Worm (Caenorhabditis elegans): ENCODE measurements around the gene Y38E10A.17.

Gene Y38E10A.17

ce11 chrII:12654447-12654846 lies 19.8 kb upstream of the Y38E10A.17 start, which contains the start of gene rgs-4:
rgs-4 (plus strand) TSS chrII:12654747.
- TF ChIP-seq nhr-12 (tag; optimal IDR thresholded peaks at IDR 0.05) = no peak
- TF ChIP-seq zag-1 (tag; optimal IDR thresholded peaks at IDR 0.05) = no peak
- no peak for TF ChIP-seq nhr-11 (tag; optimal IDR thresholded peaks at IDR 0.05)
- TF ChIP-seq tbx-2 (tag; optimal IDR thresholded peaks at IDR 0.05) = no peak
- no peak for TF ChIP-seq pha-4 (tag; optimal IDR thresholded peaks at IDR 0.05)
- TF ChIP-seq ztf-4 (tag; optimal IDR thresholded peaks at IDR 0.05) = no peak
- no peak for TF ChIP-seq ceh-16 (tag; optimal IDR thresholded peaks at IDR 0.05)
- no peak for TF ChIP-seq ceh-28 (tag; optimal IDR thresholded peaks at IDR 0.05)
- no peak for TF ChIP-seq nhr-77 (tag; optimal IDR thresholded peaks at IDR 0.05)
- TF ChIP-seq mml-1 (tag; optimal IDR thresholded peaks at IDR 0.05) = no peak
- TF ChIP-seq ceh-9 (tag; optimal IDR thresholded peaks at IDR 0.05) = no peak
- TF ChIP-seq nhr-25 (tag; optimal IDR thresholded peaks at IDR 0.05) = no peak
- no peak for TF ChIP-seq ama-1 (optimal IDR thresholded peaks at IDR 0.05)
- TF ChIP-seq aly-2 (tag; optimal IDR thresholded peaks at IDR 0.05) = no peak

ce11 chrII:12640370-12640769 lies 5.8 kb upstream of the Y38E10A.17 start, which contains the start of gene nhr-235:
nhr-235 (plus strand) TSS chrII:12640670.
- TF ChIP-seq ztf-11 (tag; optimal IDR thresholded peaks at IDR 0.05) (no peak), pqm-1 (tag; optimal IDR thresholded peaks at IDR 0.05) (no peak), egl-27 (tag; optimal IDR thresholded peaks at IDR 0.05) (no peak)

ce11 chrII:12636602-12637001 lies 2.0 kb upstream of the Y38E10A.17 start, which contains the start of gene nhr-234:
nhr-234 (plus strand) TSS chrII:12636678.
- TF ChIP-seq ceh-16 (tag; optimal IDR thresholded peaks at IDR 0.05) (no peak), hmg-11 (tag; optimal IDR thresholded peaks at IDR 0.05) (no peak), fkh-2 (tag; optimal IDR thresholded peaks at IDR 0.05) (no peak), elt-1 (tag; optimal IDR thresholded peaks at IDR 0.05) (no peak), lin-39 (tag; optimal IDR thresholded peaks at IDR 0.05) (no peak), ceh-82 (tag; optimal IDR thresholded peaks at IDR 0.05) (no peak), jun-1 (tag; optimal IDR thresholded peaks at IDR 0.05) (no peak), elt-3 (tag; optimal IDR thresholded peaks at IDR 0.05) (no peak), fkh-10 (GFP tag; optimal IDR thresholded peaks at IDR 0.05) (no peak), aly-2 (tag; optimal IDR thresholded peaks at IDR 0.05) (no peak), nhr-12 (tag; optimal IDR thresholded peaks at IDR 0.05) (no peak), ceh-9 (tag; optimal IDR thresholded peaks at IDR 0.05) (no peak), ceh-28 (tag; optimal IDR thresholded peaks at IDR 0.05) (no peak), R02D3.7 (tag; optimal IDR thresholded peaks at IDR 0.05) (no peak), snpc-4 (tag; optimal IDR thresholded peaks at IDR 0.05) (no peak)

- no peak for TF ChIP-seq elt-3 (tag; optimal IDR thresholded peaks at IDR 0.05)
- no peak for TF ChIP-seq daf-12 (tag; optimal IDR thresholded peaks at IDR 0.05)
- no peak for TF ChIP-seq nhr-237 (tag; optimal IDR thresholded peaks at IDR 0.05)
- no peak for TF ChIP-seq lsy-12 (tag; optimal IDR thresholded peaks at IDR 0.05)
- TF ChIP-seq nhr-28 (tag; optimal IDR thresholded peaks at IDR 0.05) = no peak
- TF ChIP-seq nhr-43 (tag; optimal IDR thresholded peaks at IDR 0.05; ENCODE audit: poor library complexity, severe bottlenecking) = no peak
- TF ChIP-seq ceh-82 (tag; optimal IDR thresholded peaks at IDR 0.05) = no peak
- no peak for TF ChIP-seq pqm-1 (tag; optimal IDR thresholded peaks at IDR 0.05)
- TF ChIP-seq aly-2 (tag; optimal IDR thresholded peaks at IDR 0.05) = no peak
- no peak for TF ChIP-seq unc-39 (tag; optimal IDR thresholded peaks at IDR 0.05)
- TF ChIP-seq pha-4 (tag; optimal IDR thresholded peaks at IDR 0.05) = no peak
- TF ChIP-seq ztf-11 (tag; optimal IDR thresholded peaks at IDR 0.05) = no peak
- TF ChIP-seq fkh-10 (GFP tag; optimal IDR thresholded peaks at IDR 0.05) = no peak
- TF ChIP-seq ama-1 (optimal IDR thresholded peaks at IDR 0.05) = no peak
- no peak for TF ChIP-seq sea-2 (GFP tag; optimal IDR thresholded peaks at IDR 0.05)
- TF ChIP-seq nhr-11 (tag; optimal IDR thresholded peaks at IDR 0.05) = no peak
- TF ChIP-seq lin-15B (tag; optimal IDR thresholded peaks at IDR 0.05) = no peak
- TF ChIP-seq elt-1 (tag; optimal IDR thresholded peaks at IDR 0.05) = no peak
- no peak for TF ChIP-seq mdl-1 (tag; optimal IDR thresholded peaks at IDR 0.05)
These were observed 3.7 kb downstream of the Y38E10A.17 start, which contains the start of gene Y38E10A.34 for ce11 chrII:12630888-12631287. Y38E10A.34 (plus strand) TSS chrII:12631188.

DNA sequence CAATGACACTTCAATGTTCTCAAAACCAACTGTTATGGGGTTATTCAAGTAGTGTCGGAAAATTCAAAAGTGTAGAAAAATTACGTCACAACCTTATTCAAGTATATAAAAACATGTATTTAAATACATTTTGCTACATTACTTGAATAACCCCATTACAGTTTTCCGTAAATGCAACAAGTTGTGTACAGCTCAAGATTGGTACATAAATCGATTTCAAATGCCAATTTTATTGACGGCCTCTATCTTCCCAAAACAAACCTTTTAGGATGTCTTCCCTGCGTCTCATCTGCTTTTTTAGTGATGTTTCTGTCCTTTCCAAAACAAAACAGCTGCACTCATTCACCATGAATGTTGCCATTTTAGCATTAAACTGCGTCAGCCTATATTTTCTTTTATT lies 5.2 kb downstream of the Y38E10A.17 start, which contains the start of gene Y38E10A.28:
Y38E10A.28 (plus strand) TSS at position 301 of the 400 bp plus-strand sequence.
- TF ChIP-seq ceh-28 (tag; optimal IDR thresholded peaks at IDR 0.05) (no peak), nhr-43 (tag; optimal IDR thresholded peaks at IDR 0.05; ENCODE audit: poor library complexity, severe bottlenecking) (no peak), mml-1 (tag; optimal IDR thresholded peaks at IDR 0.05) (no peak), fos-1 (tag; optimal IDR thresholded peaks at IDR 0.05) (no peak), ceh-16 (tag; optimal IDR thresholded peaks at IDR 0.05) (no peak), ama-1 (optimal IDR thresholded peaks at IDR 0.05) (no peak), lsy-12 (tag; optimal IDR thresholded peaks at IDR 0.05) (no peak), nhr-67 (tag; optimal IDR thresholded peaks at IDR 0.05) (no peak)

Data from whole organism, L3 larva.